Worm (Caenorhabditis elegans): ENCODE measurements around the gene sri-21.
"Not testable (repeated sequence)": the region's sequence is repeated elsewhere in the genome, so short reads cannot be mapped to it uniquely, and the experiment has no call there.

The sri-21 gene

DNA sequence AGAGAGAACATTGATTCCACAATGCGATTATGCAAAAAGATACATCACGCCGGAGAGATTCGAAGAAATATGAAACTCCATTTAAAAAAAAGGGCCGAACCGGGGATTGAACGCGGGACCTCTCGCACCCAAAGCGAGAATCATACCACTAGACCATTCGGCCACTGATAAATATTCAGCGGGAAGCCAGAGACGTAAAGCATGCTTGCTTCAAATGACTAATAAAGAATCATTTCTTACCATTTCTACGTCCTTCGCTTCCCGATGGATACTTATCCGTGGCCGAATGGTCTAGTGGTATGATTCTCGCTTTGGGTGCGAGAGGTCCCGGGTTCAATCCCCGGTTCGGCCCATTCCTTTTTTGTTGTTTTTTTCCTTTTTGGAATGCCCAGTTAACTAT, 38.6 kb downstream of the sri-21 start:
- TF ChIP-seq mdl-1 (tag; optimal IDR thresholded peaks at IDR 0.05) (no peak), aly-2 (tag; optimal IDR thresholded peaks at IDR 0.05) (no peak), Y55F3AM.14 (GFP tag; optimal IDR thresholded peaks at IDR 0.05) (no peak), skn-1 (tag; optimal IDR thresholded peaks at IDR 0.05) (no peak), nhr-77 (tag; optimal IDR thresholded peaks at IDR 0.05) (no peak), ztf-1 (GFP tag; conservative IDR thresholded peaks at IDR 0.05) (no peak), unc-39 (tag; optimal IDR thresholded peaks at IDR 0.05) (no peak), zag-1 (tag; optimal IDR thresholded peaks at IDR 0.05) (no peak), nhr-129 (tag; optimal IDR thresholded peaks at IDR 0.05) (no peak), unc-55 (GFP tag; optimal IDR thresholded peaks at IDR 0.05) (no peak), lin-39 (tag; optimal IDR thresholded peaks at IDR 0.05) (no peak), alr-1 (tag; optimal IDR thresholded peaks at IDR 0.05) (no peak), peb-1 (tag; optimal IDR thresholded peaks at IDR 0.05) (no peak), nhr-237 (tag; optimal IDR thresholded peaks at IDR 0.05) (no peak), nhr-6 (tag; optimal IDR thresholded peaks at IDR 0.05) (no peak), lin-11 (tag; optimal IDR thresholded peaks at IDR 0.05) (no peak)

DNA sequence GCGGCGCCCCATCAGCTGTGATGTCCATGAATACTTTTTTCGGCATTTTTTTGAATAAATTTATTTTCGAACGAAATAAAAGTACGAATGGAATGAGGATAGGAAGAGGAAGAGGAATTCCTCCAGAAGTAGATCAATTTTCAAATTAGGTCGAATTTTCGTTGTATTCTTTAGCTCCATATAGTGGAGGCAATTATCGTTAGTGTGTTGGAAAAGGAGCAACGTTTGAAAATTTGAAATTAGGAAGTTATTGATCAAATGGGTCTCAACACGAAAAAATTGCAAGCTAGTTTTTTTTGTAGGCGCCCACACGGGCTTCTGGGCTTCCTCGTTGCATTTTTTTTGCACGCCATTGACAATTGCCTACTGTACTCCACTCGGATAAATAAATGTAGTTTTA, 42.4 kb downstream of the sri-21 start, which contains the start of gene T22F3.12:
TSS of gene T22F3.12 (minus strand) at position 101 of the 400 bp plus-strand sequence.
- TF ChIP-seq nhr-12 (tag; optimal IDR thresholded peaks at IDR 0.05) (no peak), sem-4 (tag; optimal IDR thresholded peaks at IDR 0.05) (no peak), ztf-1 (GFP tag; conservative IDR thresholded peaks at IDR 0.05) (no peak), elt-3 (tag; optimal IDR thresholded peaks at IDR 0.05) (no peak), sma-3 (GFP tag; optimal IDR thresholded peaks at IDR 0.05) (no peak), zag-1 (tag; optimal IDR thresholded peaks at IDR 0.05) (no peak)

DNA sequence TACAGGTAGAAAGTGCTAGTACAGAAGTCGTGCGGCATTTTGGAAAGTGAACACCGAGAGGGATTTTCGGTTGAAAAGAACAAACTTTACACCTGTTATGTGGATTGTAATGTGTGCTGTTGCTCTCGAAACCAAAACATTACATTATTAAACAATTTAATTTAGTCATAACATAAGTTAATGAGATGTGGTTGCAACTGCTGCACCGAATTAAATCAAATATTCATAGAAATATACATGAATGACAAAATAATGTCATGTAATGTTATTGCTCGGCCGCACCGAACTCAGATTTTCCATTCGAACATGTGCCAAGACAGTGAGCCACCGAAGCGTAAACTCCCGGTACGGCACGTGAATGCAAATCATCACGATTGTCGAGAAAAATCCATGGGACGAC, 45.3 kb downstream of the sri-21 start, which contains the start of gene srh-213:
TSS of gene srh-213 (minus strand) at position 101 of the 400 bp plus-strand sequence.
- TF ChIP-seq nhr-129 (tag; optimal IDR thresholded peaks at IDR 0.05) (no peak), nhr-10 (tag; optimal IDR thresholded peaks at IDR 0.05) (no peak), fos-1 (tag; optimal IDR thresholded peaks at IDR 0.05) (no peak), nhr-6 (tag; optimal IDR thresholded peaks at IDR 0.05) (no peak), ztf-4 (tag; optimal IDR thresholded peaks at IDR 0.05) (no peak), nhr-23 (tag; optimal IDR thresholded peaks at IDR 0.05) (no peak), crh-2 (tag; optimal IDR thresholded peaks at IDR 0.05) (no peak), nhr-21 (tag; optimal IDR thresholded peaks at IDR 0.05) (no peak), gmeb-1 (tag; optimal IDR thresholded peaks at IDR 0.05) (no peak), nhr-25 (tag; optimal IDR thresholded peaks at IDR 0.05) (no peak)

DNA sequence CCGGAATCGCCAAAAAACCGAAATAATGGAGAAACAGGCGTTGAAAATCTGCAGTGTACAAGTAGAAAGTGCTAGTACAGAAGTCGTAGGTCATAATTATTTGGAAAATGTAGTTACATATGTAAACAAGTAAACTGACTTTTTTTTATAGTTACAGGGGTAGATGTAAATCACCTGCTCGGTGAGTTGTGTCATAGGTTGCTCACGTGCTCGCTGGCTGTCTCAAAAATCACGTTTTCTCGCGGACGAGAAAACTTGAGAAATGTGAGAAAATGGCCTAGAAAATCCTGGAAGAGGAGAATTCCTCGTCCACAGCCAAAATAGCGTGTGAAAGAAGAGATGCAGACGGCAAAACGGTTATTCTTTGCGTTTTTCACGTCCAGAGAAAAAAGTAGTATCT, 47.4 kb downstream of the sri-21 start, which contains the start of gene srh-212:
TSS of gene srh-212 (minus strand) at position 101 of the 400 bp plus-strand sequence.
- not testable (repeated sequence) for TF ChIP-seq unc-55 (GFP tag; optimal IDR thresholded peaks at IDR 0.05); nhr-129 (tag; optimal IDR thresholded peaks at IDR 0.05); F13H6.1 (tag; optimal IDR thresholded peaks at IDR 0.05)

DNA sequence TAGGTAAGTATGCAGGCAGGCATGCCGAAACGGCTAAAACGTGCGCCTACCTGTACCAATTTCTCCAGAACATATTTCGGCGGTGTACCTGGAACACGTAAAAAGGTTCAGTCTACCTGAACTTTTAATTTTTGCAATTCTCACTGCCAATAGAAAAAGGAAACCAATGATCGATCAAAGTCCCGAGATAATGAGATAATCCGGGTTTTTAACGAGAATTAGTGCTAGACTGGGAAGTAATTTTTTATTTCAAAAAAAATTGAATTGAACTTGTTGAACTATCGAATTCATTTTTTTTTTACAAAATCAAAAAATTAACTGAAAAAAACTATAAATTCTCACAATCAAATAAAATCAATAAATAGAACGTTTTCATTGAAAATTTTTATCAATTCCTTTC, 50.9 kb downstream of the sri-21 start, which contains the start of gene T22F3.7:
TSS of gene T22F3.7 (minus strand) at position 101 of the 400 bp plus-strand sequence.
- TF ChIP-seq nhr-25 (tag; optimal IDR thresholded peaks at IDR 0.05), result no peak
